Fruit fly (Drosophila melanogaster) whole organism, prepupa: ENCODE data around the gene CG12535.

ENCODE experiments used
- CG10669 ChIP-seq: fragments of 200-800 bp; sonication (Bioruptor generic); optimal IDR thresholded peaks from 3 replicates; lab custom pipeline; 2018; ENCODE audit warnings: missing biosample characterization, mild to moderate bottlenecking, missing genetic modification characterization, moderate library complexity
- CG31627 ChIP-seq: fragments of 200-800 bp; sonication (Bioruptor generic); optimal IDR thresholded peaks from 3 replicates; lab custom pipeline; 2016; ENCODE audit warnings: missing biosample characterization, missing genetic modification characterization
- CG34406 ChIP-seq: fragments of 200-800 bp; sonication (Bioruptor generic); optimal IDR thresholded peaks from 3 replicates; lab custom pipeline; 2016; ENCODE audit warnings: missing biosample characterization, missing genetic modification characterization
- Smox ChIP-seq: fragments of 200-800 bp; sonication (Bioruptor generic); optimal IDR thresholded peaks from 3 replicates; lab custom pipeline; 2016; ENCODE audit warnings: missing biosample characterization, missing genetic modification characterization
- achi ChIP-seq: fragments of 200-800 bp; sonication (Bioruptor generic); optimal IDR thresholded peaks from 3 replicates; lab custom pipeline; 2016; ENCODE audit warnings: missing biosample characterization, missing genetic modification characterization
- cyc ChIP-seq: fragments of 200-800 bp; sonication (Bioruptor generic); optimal IDR thresholded peaks from 3 replicates; lab custom pipeline; 2016; ENCODE audit warnings: missing biosample characterization, missing genetic modification characterization
- eg ChIP-seq: fragments of 200-800 bp; sonication (Bioruptor generic); IDR thresholded peaks from 3 replicates; pipeline ENCODE4 v1.3.6; 2022; ENCODE audit warnings: missing biosample characterization, missing genetic modification characterization
- esn ChIP-seq: fragments of 200-800 bp; sonication (Bioruptor generic); optimal IDR thresholded peaks from 2 replicates; lab custom pipeline; 2016; ENCODE audit warnings: missing biosample characterization, mild to moderate bottlenecking, missing genetic modification characterization, moderate library complexity
- spab ChIP-seq: fragments of 200-800 bp; sonication (Bioruptor generic); optimal IDR thresholded peaks from 2 replicates; lab custom pipeline; 2017; ENCODE audit warnings: missing biosample characterization, mild to moderate bottlenecking, missing genetic modification characterization, missing genetic modification reagents
- svp ChIP-seq: fragments of 200-800 bp; sonication (Bioruptor generic); peaks from one replicate; lab custom pipeline; 2016; ENCODE audit warnings: missing biosample characterization, missing genetic modification characterization

- TF ChIP-seq CG10669 (GFP tag; lab: Kevin White, UChicago), result peak; percentile 54
- no peak for TF ChIP-seq Smox
- no peak for TF ChIP-seq CG34406 (GFP tag; lab: Kevin White, UChicago)
- no peak for TF ChIP-seq cyc (GFP tag; lab: Kevin White, UChicago)
- TF ChIP-seq esn, result no peak
- TF ChIP-seq eg, result no peak
- no peak for TF ChIP-seq CG31627
- TF ChIP-seq achi (GFP tag; lab: Kevin White, UChicago), result peak; percentile 10
- TF ChIP-seq svp (GFP tag; lab: Kevin White, UChicago), result no peak
- TF ChIP-seq spab (GFP tag; lab: Kevin White, UChicago), result peak; percentile 36
These were observed 66.0 kb downstream of the CG12535 start for dm6 chrX:3382605-3383271.
